Fruit fly (Drosophila melanogaster): ENCODE data around the gene MED18.

The MED18 gene

dm6 chrX:1861620-1862184 is 4.0 kb upstream of the MED18 start, which contains the start of gene deltaCOP (continued):
- peak; percentile 82 for TF ChIP-seq CG6163 (GFP tag; IDR thresholded peaks at IDR 0.05)
- peak; percentile 90 for TF ChIP-seq topi (GFP tag; optimal IDR thresholded peaks at IDR 0.05)
- TF ChIP-seq lz (GFP tag; optimal IDR thresholded peaks at IDR 0.05) = peak; percentile 91
- peak; percentile 72 for TF ChIP-seq CG11294 (GFP tag; IDR thresholded peaks at IDR 0.05)
- TF ChIP-seq Met (GFP tag; optimal IDR thresholded peaks at IDR 0.05) = no peak
- TF ChIP-seq CG15336 (GFP tag; IDR thresholded peaks at IDR 0.05) = peak; percentile 76
- TF ChIP-seq Smox (GFP tag; optimal IDR thresholded peaks at IDR 0.05) = no peak
- TF ChIP-seq CG6276 (GFP tag; optimal IDR thresholded peaks at IDR 0.05) = no peak
- TF ChIP-seq Lpt (GFP tag; optimal IDR thresholded peaks at IDR 0.05) = peak; percentile 77
- TF ChIP-seq fkh (GFP tag; optimal IDR thresholded peaks at IDR 0.05) = no peak
- TF ChIP-seq CG6792 (GFP tag; optimal IDR thresholded peaks at IDR 0.05) = peak; percentile 88
- peak; percentile 92 for TF ChIP-seq CG31627 (GFP tag; optimal IDR thresholded peaks at IDR 0.05)
- TF ChIP-seq Gug (GFP tag; IDR thresholded peaks at IDR 0.05) = peak; percentile 77
- TF ChIP-seq CG3032 (tag; optimal IDR thresholded peaks at IDR 0.05) = peak; percentile 76
- TF ChIP-seq spab (GFP tag; optimal IDR thresholded peaks at IDR 0.05) = no peak
- TF ChIP-seq salr (GFP tag; optimal IDR thresholded peaks at IDR 0.05) = no peak
- TF ChIP-seq CG8319 (GFP tag; optimal IDR thresholded peaks at IDR 0.05) = peak; percentile 70
- peak; percentile 59 for TF ChIP-seq dsx (GFP tag; optimal IDR thresholded peaks at IDR 0.05; ENCODE audit: poor library complexity, severe bottlenecking)
- TF ChIP-seq fd59A (GFP tag; optimal IDR thresholded peaks at IDR 0.05) = peak; percentile 74
- TF ChIP-seq CG3919 (GFP tag; optimal IDR thresholded peaks at IDR 0.05) = peak; percentile 87
- TF ChIP-seq ss (GFP tag; optimal IDR thresholded peaks at IDR 0.05) = peak in 1 of 2 experiments; percentile 80
- peak; percentile 89 for TF ChIP-seq cyc (GFP tag; optimal IDR thresholded peaks at IDR 0.05)
- TF ChIP-seq eg (GFP tag; IDR thresholded peaks at IDR 0.05) = peak; percentile 72; the same call in 2 of the 3 replicates
- TF ChIP-seq OdsH (GFP tag; optimal IDR thresholded peaks at IDR 0.05) = no peak
- no peak for TF ChIP-seq CG10631 (GFP tag; optimal IDR thresholded peaks at IDR 0.05)
- no peak for TF ChIP-seq CG10669 (GFP tag; optimal IDR thresholded peaks at IDR 0.05)
- peak; percentile 77 for TF ChIP-seq CG7368 (GFP tag; optimal IDR thresholded peaks at IDR 0.05)
- TF ChIP-seq Eip78C (GFP tag) = peak; percentile 97

dm6 chrX:1868586-1869111 is 2.9 kb downstream of the MED18 start, which contains the start of the genes CG14803 and Pex5:
TSS of gene CG14803 (plus strand) at chrX:1868870.
TSS of gene Pex5 (minus strand) at chrX:1869061.
- TF ChIP-seq Eip78C (GFP tag) (peak; percentile 26), CG9139 (GFP tag; optimal IDR thresholded peaks at IDR 0.05) (no peak), fd59A (GFP tag; optimal IDR thresholded peaks at IDR 0.05) (no peak), CG3032 (tag; optimal IDR thresholded peaks at IDR 0.05) (no peak), CG7368 (GFP tag; optimal IDR thresholded peaks at IDR 0.05) (no peak), CG11902 (GFP tag; optimal IDR thresholded peaks at IDR 0.05) (no peak), Eip75B (GFP tag; optimal IDR thresholded peaks at IDR 0.05) (no peak), Lpt (GFP tag; optimal IDR thresholded peaks at IDR 0.05) (no peak), cyc (GFP tag; optimal IDR thresholded peaks at IDR 0.05) (no peak), Hr38 (GFP tag; optimal IDR thresholded peaks at IDR 0.05) (no peak), Sox102F (GFP tag; optimal IDR thresholded peaks at IDR 0.05) (no peak), Met (GFP tag; optimal IDR thresholded peaks at IDR 0.05) (no peak), esn (GFP tag; optimal IDR thresholded peaks at IDR 0.05) (peak; percentile 20), ss (GFP tag; optimal IDR thresholded peaks at IDR 0.05) (no peak), Smox (GFP tag; optimal IDR thresholded peaks at IDR 0.05) (no peak), eg (GFP tag; IDR thresholded peaks at IDR 0.05) (no peak), svp (GFP tag) (peak; percentile 92)

dm6 chrX:1873515-1874126 is 7.9 kb downstream of the MED18 start, which contains the start of the genes Pgam5 and Vps26:
TSS of gene Pgam5 (minus strand) at chrX:1873565.
TSS of gene Vps26 (plus strand) at chrX:1873853.
- TF ChIP-seq Eip78C (GFP tag) (peak; percentile 27), svp (GFP tag) (peak; percentile 76), topi (GFP tag; optimal IDR thresholded peaks at IDR 0.05) (no peak), Sox102F (GFP tag; optimal IDR thresholded peaks at IDR 0.05) (no peak)

Measured in whole organism, prepupa.